Worm (Caenorhabditis elegans) whole organism, L4 larva: ENCODE measurements around the gene T28A8.5.
A peak's percentile ranks its signal among the peaks of the same experiment; 100 is the strongest.

Experiments used
- T20F7.1 ChIP-seq: fragments of 200-800 bp; sonication (Bioruptor generic); optimal IDR thresholded peaks from 2 replicates; lab custom pipeline; 2018; ENCODE audit warnings: mild to moderate bottlenecking, missing genetic modification characterization, missing compliant biosample characterization
- Y105C5A.15 ChIP-seq: fragments of 200-800 bp; sonication (Bioruptor generic); IDR thresholded peaks from 2 replicates; pipeline ENCODE4 v1.3.6; 2022; ENCODE audit warnings: missing genetic modification characterization, missing compliant biosample characterization
- Y48G9A.11 ChIP-seq: fragments of 200-800 bp; sonication (Bioruptor generic); IDR thresholded peaks from 2 replicates; pipeline ENCODE4 v1.3.6; 2022; ENCODE audit warnings: missing genetic modification reagents, missing genetic modification characterization, missing compliant biosample characterization
- ZK337.2 ChIP-seq: fragments of 200-800 bp; sonication (Bioruptor generic); IDR thresholded peaks from 2 replicates; pipeline ENCODE4 v1.3.6; 2022; ENCODE audit warnings: missing genetic modification reagents, missing genetic modification characterization, missing compliant biosample characterization
- ZK546.5 ChIP-seq, 2 experiments: sonication (generic microtip); optimal IDR thresholded peaks; 2 replicates each; lab custom pipeline; 2017; ENCODE audit warnings: missing biosample characterization in 2 of 2, missing genetic modification characterization in 2 of 2
- aha-1 ChIP-seq: fragments of 150-350 bp; peaks from one replicate; lab custom pipeline; 2014; ENCODE audit warnings: missing biosample characterization, missing genetic modification characterization
- ama-1 ChIP-seq: fragments of 150-350 bp; optimal IDR thresholded peaks from 2 replicates; lab custom pipeline; 2014; ENCODE audit warnings: inconsistent platforms, mixed read lengths
- arid-1 ChIP-seq: fragments of 200-800 bp; sonication (Bioruptor generic); conservative IDR thresholded peaks from 2 replicates; pipeline ENCODE4 v1.3.6; 2022; ENCODE audit warnings: missing genetic modification reagents, missing genetic modification characterization, missing compliant biosample characterization
- ceh-20 ChIP-seq: fragments of 200-800 bp; sonication (Bioruptor generic); IDR thresholded peaks from 2 replicates; pipeline ENCODE4 v1.3.6; 2022; ENCODE audit warnings: missing genetic modification reagents, missing genetic modification characterization, missing compliant biosample characterization
- ceh-62 ChIP-seq: sonication (generic microtip); optimal IDR thresholded peaks from 2 replicates; lab custom pipeline; 2017; ENCODE audit warnings: missing biosample characterization, missing genetic modification characterization
- cey-2 ChIP-seq: sonication (generic microtip); optimal IDR thresholded peaks from 3 replicates; lab custom pipeline; 2017; ENCODE audit warnings: missing genetic modification characterization, mild to moderate bottlenecking, missing compliant biosample characterization, antibody characterized with exemption, borderline replicate concordance; ENCODE audit not compliant: insufficient read depth
- daf-12 ChIP-seq: fragments of 150-350 bp; optimal IDR thresholded peaks from 2 replicates; lab custom pipeline; 2014; ENCODE audit warnings: missing biosample characterization, missing genetic modification reagents, missing genetic modification characterization
- daf-16 ChIP-seq, 3 experiments: sonication (generic microtip); optimal IDR thresholded peaks; 2 replicates each; lab custom pipeline; 2016 to 2017; ENCODE audit warnings: missing genetic modification characterization in 3 of 3, missing genetic modification reagents in 3 of 3, mild to moderate bottlenecking in 2 of 3, missing compliant biosample characterization in 2 of 3, missing biosample characterization in 1 of 3, moderate library complexity in 1 of 3
- dmd-6 ChIP-seq: fragments of 200-800 bp; sonication (Bioruptor generic); IDR thresholded peaks from 2 replicates; pipeline ENCODE4 v1.3.6; 2022; ENCODE audit warnings: missing genetic modification reagents, missing genetic modification characterization, missing compliant biosample characterization
- dmd-9 ChIP-seq: fragments of 200-800 bp; sonication (Bioruptor generic); IDR thresholded peaks from 2 replicates; pipeline ENCODE4 v1.3.6; 2022; ENCODE audit warnings: missing genetic modification reagents, missing genetic modification characterization, missing compliant biosample characterization
- dpl-1 ChIP-seq: fragments of 150-350 bp; optimal IDR thresholded peaks from 2 replicates; lab custom pipeline; 2014; ENCODE audit warnings: missing biosample characterization, missing genetic modification reagents, missing genetic modification characterization
- dve-1 ChIP-seq: sonication (generic microtip); optimal IDR thresholded peaks from 2 replicates; lab custom pipeline; 2017; ENCODE audit warnings: antibody characterized with exemption, mild to moderate bottlenecking, missing genetic modification characterization, missing compliant biosample characterization; ENCODE audit not compliant: insufficient read depth
- hif-1 ChIP-seq, 2 experiments: sonication (generic microtip); optimal IDR thresholded peaks; 2 replicates each; lab custom pipeline; 2016 to 2017; ENCODE audit warnings: missing compliant biosample characterization in 2 of 2, missing genetic modification characterization in 2 of 2, missing genetic modification reagents in 2 of 2, missing genotype in 2 of 2, mild to moderate bottlenecking in 1 of 2
- hlh-11 ChIP-seq: fragments of 200-800 bp; sonication (Bioruptor generic); optimal IDR thresholded peaks from 2 replicates; lab custom pipeline; 2018; ENCODE audit warnings: mild to moderate bottlenecking, missing genetic modification characterization, missing compliant biosample characterization
- hlh-30 ChIP-seq: sonication (generic microtip); optimal IDR thresholded peaks from 2 replicates; lab custom pipeline; 2017; ENCODE audit warnings: antibody characterized with exemption, mild to moderate bottlenecking, missing genetic modification characterization, missing compliant biosample characterization; ENCODE audit not compliant: insufficient read depth
- jun-1 ChIP-seq: fragments of 150-350 bp; optimal IDR thresholded peaks from 2 replicates; lab custom pipeline; 2014; ENCODE audit warnings: missing biosample characterization, missing genetic modification reagents, missing genetic modification characterization
- lin-13 ChIP-seq: fragments of 150-350 bp; optimal IDR thresholded peaks from 2 replicates; lab custom pipeline; 2014; ENCODE audit warnings: missing biosample characterization, missing genetic modification reagents, missing genetic modification characterization
- lin-38 ChIP-seq: fragments of 200-800 bp; sonication (Bioruptor generic); IDR thresholded peaks from 2 replicates; pipeline ENCODE4 v1.3.6; 2022; ENCODE audit warnings: missing genetic modification reagents, missing genetic modification characterization, missing compliant biosample characterization
- lsy-2 ChIP-seq, 2 experiments: fragments of 150-350 bp in 1 of 2; sonication (generic microtip) in 1 of 2; optimal IDR thresholded peaks; 2 replicates each; lab custom pipeline; 2014 to 2017; ENCODE audit warnings: missing biosample characterization in 2 of 2, missing genetic modification characterization in 2 of 2
- madf-9 ChIP-seq: fragments of 200-800 bp; sonication (Bioruptor generic); conservative IDR thresholded peaks from 2 replicates; pipeline ENCODE4 v1.3.6; 2022; ENCODE audit warnings: missing genetic modification reagents, missing genetic modification characterization, missing compliant biosample characterization
- mes-2 ChIP-seq: sonication (generic microtip); optimal IDR thresholded peaks from 2 replicates; lab custom pipeline; 2016; ENCODE audit warnings: missing genotype, mild to moderate bottlenecking, missing genetic modification characterization, missing compliant biosample characterization; ENCODE audit not compliant: poor library complexity, severe bottlenecking
- mxl-3 ChIP-seq: fragments of 200-800 bp; sonication (Bioruptor generic); optimal IDR thresholded peaks from 2 replicates; lab custom pipeline; 2018; ENCODE audit warnings: mild to moderate bottlenecking, missing genetic modification characterization, missing compliant biosample characterization
- nhr-10 ChIP-seq: fragments of 150-350 bp; optimal IDR thresholded peaks from 2 replicates; lab custom pipeline; 2014; ENCODE audit warnings: missing biosample characterization, missing genetic modification characterization
- nhr-25 ChIP-seq: sonication (generic microtip); optimal IDR thresholded peaks from 2 replicates; lab custom pipeline; 2017; ENCODE audit warnings: missing genetic modification characterization, mild to moderate bottlenecking, missing compliant biosample characterization, antibody characterized with exemption, moderate library complexity, borderline replicate concordance; ENCODE audit not compliant: insufficient read depth
- nhr-28 ChIP-seq: fragments of 150-350 bp; optimal IDR thresholded peaks from 2 replicates; lab custom pipeline; 2014; ENCODE audit warnings: missing biosample characterization, missing genetic modification characterization
- nhr-41 ChIP-seq: fragments of 200-800 bp; sonication (Bioruptor generic); IDR thresholded peaks from 2 replicates; pipeline ENCODE4 v1.3.6; 2022; ENCODE audit warnings: missing genetic modification reagents, missing genetic modification characterization, missing compliant biosample characterization
- nhr-42 ChIP-seq: fragments of 200-800 bp; sonication (Bioruptor generic); IDR thresholded peaks from 2 replicates; pipeline ENCODE4 v1.3.6; 2022; ENCODE audit warnings: missing genetic modification characterization, missing compliant biosample characterization
- pha-4 ChIP-seq, 2 experiments: fragments of 150-350 bp in 1 of 2; fragments of 200-800 bp in 1 of 2; sonication (Bioruptor generic) in 1 of 2; IDR thresholded peaks in 1 of 2; optimal IDR thresholded peaks in 1 of 2; 2 replicates each; pipeline versions ENCODE4 v1.3.6 to Lab custom; 2014 to 2022; ENCODE audit warnings: missing genetic modification characterization in 2 of 2, missing genetic modification reagents in 2 of 2, missing biosample characterization in 1 of 2, missing compliant biosample characterization in 1 of 2
- pqm-1 ChIP-seq: sonication (generic microtip); optimal IDR thresholded peaks from 2 replicates; lab custom pipeline; 2017; ENCODE audit warnings: missing biosample characterization, missing genetic modification characterization
- skn-1 ChIP-seq: fragments of 150-350 bp; optimal IDR thresholded peaks from 2 replicates; lab custom pipeline; 2014; ENCODE audit warnings: missing biosample characterization, missing genetic modification characterization
- snpc-1.2 ChIP-seq: fragments of 200-800 bp; sonication (Bioruptor generic); IDR thresholded peaks from 2 replicates; pipeline ENCODE4 v1.3.6; 2022; ENCODE audit warnings: missing genetic modification reagents, missing genetic modification characterization, missing compliant biosample characterization
- tra-1 ChIP-seq: fragments of 200-800 bp; sonication (Bioruptor generic); IDR thresholded peaks from 2 replicates; pipeline ENCODE4 v1.3.6; 2022; ENCODE audit warnings: missing genetic modification reagents, missing genetic modification characterization, missing compliant biosample characterization
- unc-62 ChIP-seq, 3 experiments: fragments of 150-350 bp in 1 of 3; sonication (generic microtip); optimal IDR thresholded peaks in 2 of 3; peaks in 1 of 3; 1 replicate in 1 of 3; 2 replicates in 2 of 3; lab custom pipeline; 2014 to 2017; ENCODE audit warnings: missing biosample characterization in 3 of 3, missing genetic modification characterization in 3 of 3, missing genetic modification reagents in 3 of 3, missing genotype in 1 of 3
- zag-1 ChIP-seq: fragments of 150-350 bp; optimal IDR thresholded peaks from 2 replicates; lab custom pipeline; 2014; ENCODE audit warnings: missing biosample characterization, missing genetic modification characterization
- zfp-2 ChIP-seq: sonication (generic microtip); optimal IDR thresholded peaks from 2 replicates; lab custom pipeline; 2016; ENCODE audit warnings: mild to moderate bottlenecking, missing genetic modification characterization, missing compliant biosample characterization
- zip-11 ChIP-seq: fragments of 200-800 bp; sonication (Bioruptor generic); IDR thresholded peaks from 2 replicates; pipeline ENCODE4 v1.3.6; 2022; ENCODE audit warnings: missing genetic modification characterization, missing compliant biosample characterization
- ztf-7 ChIP-seq: fragments of 150-350 bp; optimal IDR thresholded peaks from 2 replicates; lab custom pipeline; 2014; ENCODE audit warnings: missing biosample characterization, missing genetic modification characterization

Gene T28A8.5

ce11 chrIII:13527424-13528097, 26.1 kb downstream of the T28A8.5 start, which contains the start of gene lron-13:
TSS of gene lron-13 (plus strand) at chrIII:13527438.
- TF ChIP-seq aha-1 (peak; percentile 91), ceh-20 (GFP tag; lab: Robert Waterston, UW) (no peak), snpc-1.2 (GFP tag; lab: Robert Waterston, UW) (no peak), unc-62 (GFP tag; optimal IDR thresholded peaks at IDR 0.05 in 1 of 2; lab: Kevin White, UChicago) (peak in 1 of 2 experiments; percentile 92), unc-62 (tag; optimal IDR thresholded peaks at IDR 0.05; lab: Kevin White, UChicago) (no peak), pqm-1 (tag; lab: Kevin White, UChicago) (peak; percentile 45), daf-16 (GFP tag; optimal IDR thresholded peaks at IDR 0.05; lab: Kevin White, UChicago) (no peak), daf-16 (tag; optimal IDR thresholded peaks at IDR 0.05; lab: Kevin White, UChicago) (peak; percentile 26), dmd-6 (GFP tag; lab: Robert Waterston, UW) (peak; percentile 37), arid-1 (GFP tag; lab: Robert Waterston, UW) (0 out of 2 replicates have a peak, but pooled peaks have one; percentile 7), nhr-28 (tag; lab: Kevin White, UChicago) (peak; percentile 68), hlh-11 (tag; lab: Kevin White, UChicago) (peak; percentile 36), mxl-3 (GFP tag; lab: Kevin White, UChicago) (peak; percentile 31), ama-1 (peak; percentile 2), madf-9 (GFP tag; lab: Robert Waterston, UW) (0 out of 2 replicates have a peak, but pooled peaks have one; percentile 4), dve-1 (peak; percentile 45), jun-1 (tag; lab: Kevin White, UChicago) (no peak), mes-2 (peak; percentile 54), skn-1 (tag; lab: Kevin White, UChicago) (no peak)
- TF ChIP-seq, all 104 proteins: peak for 13

ce11 chrIII:13528513-13529249, 27.3 kb downstream of the T28A8.5 start:
- TF ChIP-seq ceh-20 (GFP tag; lab: Robert Waterston, UW) (no peak), Y48G9A.11 (GFP tag; lab: Robert Waterston, UW) (no peak), pqm-1 (tag; lab: Kevin White, UChicago) (peak; percentile 39), ZK546.5 (tag; optimal IDR thresholded peaks at IDR 0.05; lab: Kevin White, UChicago) (no peak), daf-12 (tag; lab: Kevin White, UChicago) (no peak), hif-1 (tag; optimal IDR thresholded peaks at IDR 0.05; lab: Kevin White, UChicago) (no peak), mxl-3 (GFP tag; lab: Kevin White, UChicago) (no peak), zip-11 (GFP tag; lab: Robert Waterston, UW) (no peak), zfp-2 (tag; lab: Kevin White, UChicago) (no peak), Y105C5A.15 (no peak), ztf-7 (tag; lab: Kevin White, UChicago) (no peak), zag-1 (tag; lab: Kevin White, UChicago) (no peak), ZK337.2 (GFP tag; lab: Robert Waterston, UW) (no peak), daf-16 (GFP tag; optimal IDR thresholded peaks at IDR 0.05; lab: Kevin White, UChicago) (no peak), daf-16 (tag; optimal IDR thresholded peaks at IDR 0.05; lab: Kevin White, UChicago) (peak; percentile 87), ceh-62 (tag; lab: Kevin White, UChicago) (no peak), nhr-42 (no peak), dve-1 (peak; percentile 27), tra-1 (GFP tag; lab: Robert Waterston, UW) (0 out of 2 replicates have a peak, but pooled peaks have one; percentile 50), nhr-41 (GFP tag; lab: Robert Waterston, UW) (no peak), cey-2 (tag; lab: Kevin White, UChicago) (no peak), dmd-9 (no peak), dpl-1 (no peak), nhr-28 (tag; lab: Kevin White, UChicago) (peak; percentile 36), lin-13 (GFP tag; lab: Kevin White, UChicago) (no peak), hlh-11 (tag; lab: Kevin White, UChicago) (peak; percentile 48), hlh-30 (tag; lab: Kevin White, UChicago) (peak; percentile 30), pha-4 (GFP tag; IDR thresholded peaks at IDR 0.05; lab: Robert Waterston, UW) (no peak), pha-4 (tag; optimal IDR thresholded peaks at IDR 0.05; lab: Kevin White, UChicago) (no peak), T20F7.1 (no peak), lin-38 (peak; percentile 39), aha-1 (peak; percentile 92), nhr-25 (tag; lab: Kevin White, UChicago) (no peak), nhr-10 (tag; lab: Kevin White, UChicago) (no peak), lsy-2 (tag; optimal IDR thresholded peaks at IDR 0.05; lab: Kevin White, UChicago) (no peak)
